Fruit fly (Drosophila melanogaster) whole organism, embryonic: ENCODE results near the gene CG7646.

Source experiments
- CG2678 ChIP-seq: fragments of 200-800 bp; sonication (Bioruptor generic); optimal IDR thresholded peaks from 3 replicates; lab custom pipeline; 2019; ENCODE audit warnings: missing biosample characterization, mild to moderate bottlenecking, missing genetic modification characterization, moderate library complexity
- CG5245 ChIP-seq: fragments of 200-800 bp; sonication (Bioruptor generic); optimal IDR thresholded peaks from 3 replicates; lab custom pipeline; 2016; ENCODE audit warnings: missing biosample characterization, missing genetic modification characterization
- Gug ChIP-seq: fragments of 200-800 bp; sonication (Bioruptor generic); IDR thresholded peaks from 4 replicates; pipeline ENCODE4 v1.3.6; 2022; ENCODE audit warnings: missing biosample characterization, missing genetic modification characterization

- TF ChIP-seq CG5245 (GFP tag; lab: Kevin White, UChicago) (no peak), CG2678 (tag; lab: Kevin White, UChicago) (no peak), Gug (GFP tag; lab: Robert Waterston, UW) (no peak)
Observed at dm6 chr3L:20004442-20004869, 12.8 kb downstream of the CG7646 start.
